Fruit fly (Drosophila melanogaster) S2 (cell line): ENCODE data around the gene CG13252.

Source experiments
- CG8478 ChIP-seq: fragments of >200 bp; optimal IDR thresholded peaks from 2 replicates; lab custom pipeline; 2018
- CTCF ChIP-seq, 2 experiments: fragments of >200 bp; optimal IDR thresholded peaks; 2 replicates each; lab custom pipeline; 2018

DNA sequence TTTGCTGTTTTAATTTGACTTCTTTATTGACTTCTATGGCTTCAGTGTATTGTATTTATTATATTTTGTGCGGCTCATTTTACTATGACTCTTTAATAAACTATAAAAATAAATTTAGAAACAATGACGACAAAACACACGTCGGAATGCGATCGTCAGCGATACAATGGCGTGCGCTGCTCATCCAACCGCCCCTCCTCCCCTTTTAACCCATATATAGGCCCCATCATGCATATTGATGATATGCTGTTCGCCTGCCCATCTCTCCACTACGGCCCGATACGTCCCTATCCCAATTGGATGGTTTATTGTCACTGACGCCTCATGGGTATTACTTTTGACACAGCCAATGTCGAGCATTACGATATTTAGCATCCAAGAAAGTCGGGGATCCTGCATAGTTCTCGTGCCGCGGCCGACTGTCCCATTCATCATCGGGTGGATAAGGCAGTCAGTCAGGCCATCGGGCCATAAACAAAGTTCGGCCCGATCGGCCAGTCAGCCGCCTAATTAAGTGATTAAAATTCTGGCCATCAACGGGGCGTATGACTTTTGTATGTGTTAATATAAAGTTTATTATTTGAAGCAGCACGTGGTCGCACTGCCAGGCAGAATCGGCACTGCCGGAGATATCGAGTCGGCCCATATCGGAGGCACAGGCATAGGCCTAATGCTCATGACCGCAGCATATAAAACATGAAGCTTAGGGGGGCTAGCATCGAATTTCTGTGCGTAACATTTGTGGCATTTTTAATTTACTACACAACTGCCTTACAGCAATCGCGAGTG, 39.3 kb upstream of the CG13252 start:
- TF ChIP-seq CG8478 (lab: Kevin White, UChicago), result no peak
- TF ChIP-seq CTCF (optimal IDR thresholded peaks at IDR 0.05; lab: Kevin White, UChicago), result no peak
